Fruit fly (Drosophila melanogaster) whole organism, embryonic: ENCODE results near the gene CG8564.

Experiments used
- CG12769 ChIP-seq: fragments of 200-800 bp; sonication (Bioruptor generic); optimal IDR thresholded peaks from 2 replicates; lab custom pipeline; 2019; ENCODE audit warnings: missing biosample characterization, mild to moderate bottlenecking, missing genetic modification characterization, moderate library complexity
- CG13775 ChIP-seq: fragments of 200-800 bp; sonication (Bioruptor generic); optimal IDR thresholded peaks from 3 replicates; lab custom pipeline; 2017; ENCODE audit warnings: missing biosample characterization, mild to moderate bottlenecking, missing genetic modification characterization
- CG14441 ChIP-seq: fragments of 200-800 bp; sonication (Bioruptor generic); IDR thresholded peaks from 2 replicates; pipeline ENCODE4 v1.3.6; 2022; ENCODE audit warnings: missing biosample characterization, missing genetic modification characterization
- CG15011 ChIP-seq: fragments of 200-800 bp; sonication (Bioruptor generic); optimal IDR thresholded peaks from 3 replicates; lab custom pipeline; 2018; ENCODE audit warnings: missing biosample characterization, mild to moderate bottlenecking, missing genetic modification characterization
- CG18476 ChIP-seq: fragments of 200-800 bp; sonication (Bioruptor generic); optimal IDR thresholded peaks from 2 replicates; lab custom pipeline; 2016; ENCODE audit warnings: missing biosample characterization, mild to moderate bottlenecking, missing genetic modification characterization
- CG2116 ChIP-seq: fragments of 200-800 bp; sonication (Bioruptor generic); optimal IDR thresholded peaks from 3 replicates; lab custom pipeline; 2018; ENCODE audit warnings: missing biosample characterization, mild to moderate bottlenecking, missing genetic modification characterization
- CG32767 ChIP-seq: fragments of 200-800 bp; sonication (Bioruptor generic); IDR thresholded peaks from 2 replicates; pipeline ENCODE4 v1.3.6; 2022; ENCODE audit warnings: missing biosample characterization, missing genetic modification characterization
- CG3847 ChIP-seq: fragments of 200-800 bp; sonication (Bioruptor generic); IDR thresholded peaks from 2 replicates; pipeline ENCODE4 v1.3.6; 2022; ENCODE audit warnings: missing biosample characterization, missing genetic modification characterization
- CG4328 ChIP-seq: fragments of 200-800 bp; sonication (Bioruptor generic); optimal IDR thresholded peaks from 3 replicates; lab custom pipeline; 2017; ENCODE audit warnings: missing biosample characterization, missing genetic modification reagents, missing genetic modification characterization
- CG4404 ChIP-seq: fragments of 200-800 bp; sonication (Bioruptor generic); IDR thresholded peaks from 2 replicates; pipeline ENCODE4 v1.3.6; 2022; ENCODE audit warnings: missing biosample characterization, missing genetic modification characterization
- CG6175 ChIP-seq: fragments of 200-800 bp; sonication (Bioruptor generic); IDR thresholded peaks from 3 replicates; pipeline ENCODE4 v1.3.6; 2022; ENCODE audit warnings: missing biosample characterization, missing genetic modification characterization
- CG6791 ChIP-seq: fragments of 200-800 bp; sonication (Bioruptor generic); IDR thresholded peaks from 3 replicates; pipeline ENCODE4 v1.3.6; 2022; ENCODE audit warnings: missing biosample characterization, missing genetic modification characterization; ENCODE audit not compliant: partially characterized antibody
- CG7372 ChIP-seq: fragments of 200-800 bp; sonication (Bioruptor generic); IDR thresholded peaks from 2 replicates; pipeline ENCODE4 v1.3.6; 2022; ENCODE audit warnings: missing biosample characterization, missing genetic modification characterization
- CG7556 ChIP-seq: fragments of 200-800 bp; sonication (Bioruptor generic); optimal IDR thresholded peaks from 2 replicates; lab custom pipeline; 2017; ENCODE audit warnings: missing biosample characterization, mild to moderate bottlenecking, missing genetic modification characterization
- CG9727 ChIP-seq: fragments of 200-800 bp; sonication (Bioruptor generic); optimal IDR thresholded peaks from 3 replicates; lab custom pipeline; 2017; ENCODE audit warnings: missing biosample characterization, mild to moderate bottlenecking, missing genetic modification characterization
- CG9797 ChIP-seq: fragments of 200-800 bp; sonication (Bioruptor generic); optimal IDR thresholded peaks from 3 replicates; lab custom pipeline; 2018; ENCODE audit warnings: missing biosample characterization, mild to moderate bottlenecking, missing genetic modification characterization
- Deaf1 ChIP-seq: fragments of 200-800 bp; optimal IDR thresholded peaks from 3 replicates; lab custom pipeline; 2019; ENCODE audit warnings: missing biosample characterization, mild to moderate bottlenecking, missing genetic modification characterization, moderate library complexity
- Dll ChIP-seq: fragments of 200-800 bp; sonication (Bioruptor generic); IDR thresholded peaks from 4 replicates; pipeline ENCODE4 v1.3.6; 2022; ENCODE audit warnings: missing biosample characterization, missing genetic modification characterization; ENCODE audit not compliant: partially characterized antibody
- Drgx ChIP-seq: fragments of 200-800 bp; sonication (Bioruptor generic); IDR thresholded peaks from 2 replicates; pipeline ENCODE4 v1.3.6; 2022; ENCODE audit warnings: missing biosample characterization, missing genetic modification characterization
- H2.0 ChIP-seq: fragments of 200-800 bp; sonication (Bioruptor generic); IDR thresholded peaks from 2 replicates; pipeline ENCODE4 v1.3.6; 2022; ENCODE audit warnings: missing biosample characterization, missing genetic modification characterization
- Hmr ChIP-seq: fragments of 200-800 bp; sonication (Bioruptor generic); optimal IDR thresholded peaks from 3 replicates; lab custom pipeline; 2017; ENCODE audit warnings: mild to moderate bottlenecking, missing biosample characterization, missing genetic modification reagents, missing genetic modification characterization
- Lim3 ChIP-seq: fragments of 200-800 bp; sonication (Bioruptor generic); IDR thresholded peaks from 2 replicates; pipeline ENCODE4 v1.3.6; 2022; ENCODE audit warnings: missing biosample characterization, missing genetic modification characterization
- MESR4 ChIP-seq: fragments of 200-800 bp; sonication (Bioruptor generic); optimal IDR thresholded peaks from 2 replicates; lab custom pipeline; 2018; ENCODE audit warnings: missing biosample characterization, mild to moderate bottlenecking, missing genetic modification characterization, moderate library complexity
- Med ChIP-seq: fragments of 200-800 bp; sonication (Bioruptor generic); peaks from one replicate; lab custom pipeline; 2016; ENCODE audit warnings: missing biosample characterization, missing genetic modification characterization, mild to moderate bottlenecking, inconsistent platforms, moderate library complexity
- Mes4 ChIP-seq: fragments of 200-800 bp; sonication (Bioruptor generic); optimal IDR thresholded peaks from 2 replicates; lab custom pipeline; 2016; ENCODE audit warnings: missing biosample characterization, missing genetic modification characterization
- Neu2 ChIP-seq: fragments of 200-800 bp; sonication (Bioruptor generic); optimal IDR thresholded peaks from 3 replicates; lab custom pipeline; 2016; ENCODE audit warnings: missing biosample characterization, missing genetic modification characterization, borderline replicate concordance
- Sin3A ChIP-seq: fragments of >200 bp; optimal IDR thresholded peaks from 2 replicates; lab custom pipeline; 2018
- Usf ChIP-seq: fragments of 200-800 bp; sonication (Bioruptor generic); optimal IDR thresholded peaks from 2 replicates; lab custom pipeline; 2017; ENCODE audit warnings: missing genotype, missing biosample characterization, missing genetic modification characterization
- ash1 ChIP-seq: fragments of 200-800 bp; sonication (Bioruptor generic); optimal IDR thresholded peaks from 2 replicates; lab custom pipeline; 2018; ENCODE audit warnings: missing biosample characterization, mild to moderate bottlenecking, missing genetic modification characterization
- bigmax ChIP-seq: fragments of 200-800 bp; sonication (Bioruptor generic); optimal IDR thresholded peaks from 2 replicates; lab custom pipeline; 2018; ENCODE audit warnings: missing biosample characterization, mild to moderate bottlenecking, missing genetic modification characterization
- btn ChIP-seq: fragments of 200-800 bp; sonication (Bioruptor generic); optimal IDR thresholded peaks from 2 replicates; lab custom pipeline; 2016; ENCODE audit warnings: missing biosample characterization, missing genetic modification characterization
- cad ChIP-seq: fragments of >200 bp; optimal IDR thresholded peaks from 2 replicates; lab custom pipeline; 2017; ENCODE audit warnings: missing biosample characterization, missing genetic modification characterization
- chm ChIP-seq: fragments of 200-800 bp; sonication (Bioruptor generic); IDR thresholded peaks from 2 replicates; pipeline ENCODE4 v1.3.6; 2022; ENCODE audit warnings: missing biosample characterization, missing genetic modification characterization
- dpn ChIP-seq, 2 experiments: fragments of 200-800 bp; sonication (Bioruptor generic); optimal IDR thresholded peaks; 3 replicates each; lab custom pipeline; 2016; ENCODE audit warnings: missing biosample characterization in 2 of 2, missing genetic modification characterization in 2 of 2
- her ChIP-seq: fragments of 200-800 bp; sonication (Bioruptor generic); optimal IDR thresholded peaks from 2 replicates; lab custom pipeline; 2016; ENCODE audit warnings: missing biosample characterization, missing genetic modification characterization
- jumu ChIP-seq: fragments of 200-800 bp; sonication (Bioruptor generic); optimal IDR thresholded peaks from 3 replicates; lab custom pipeline; 2016; ENCODE audit warnings: missing biosample characterization, missing genetic modification characterization
- lab ChIP-seq: fragments of 200-800 bp; sonication (Bioruptor generic); optimal IDR thresholded peaks from 3 replicates; lab custom pipeline; 2017; ENCODE audit warnings: missing biosample characterization, missing genetic modification characterization, mild to moderate bottlenecking, moderate library complexity, missing genetic modification reagents
- oc ChIP-seq: fragments of 200-800 bp; sonication (Bioruptor generic); optimal IDR thresholded peaks from 2 replicates; lab custom pipeline; 2018; ENCODE audit warnings: missing biosample characterization, mild to moderate bottlenecking, missing genetic modification characterization, moderate library complexity
- odd ChIP-seq: fragments of 200-800 bp; sonication (Bioruptor generic); optimal IDR thresholded peaks from 2 replicates; lab custom pipeline; 2017; ENCODE audit warnings: missing biosample characterization, mild to moderate bottlenecking, missing genetic modification characterization
- otp ChIP-seq: fragments of 200-800 bp; sonication (Bioruptor generic); IDR thresholded peaks from 3 replicates; pipeline ENCODE4, ENCODE4 v1.3.6; 2022; ENCODE audit warnings: missing biosample characterization, missing genetic modification characterization
- pum ChIP-seq: fragments of 200-800 bp; sonication (Bioruptor generic); optimal IDR thresholded peaks from 2 replicates; lab custom pipeline; 2016; ENCODE audit warnings: missing biosample characterization, missing genetic modification characterization
- pzg ChIP-seq: fragments of 200-800 bp; sonication (Bioruptor generic); optimal IDR thresholded peaks from 3 replicates; lab custom pipeline; 2018; ENCODE audit warnings: missing biosample characterization, mild to moderate bottlenecking, missing genetic modification characterization, moderate library complexity
- row ChIP-seq: fragments of 200-800 bp; sonication (Bioruptor generic); IDR thresholded peaks from 3 replicates; pipeline ENCODE4 v1.3.6; 2022; ENCODE audit warnings: missing biosample characterization, missing genetic modification characterization
- salm ChIP-seq: fragments of 200-800 bp; sonication (Bioruptor generic); optimal IDR thresholded peaks from 2 replicates; lab custom pipeline; 2018; ENCODE audit warnings: missing biosample characterization, mild to moderate bottlenecking, missing genetic modification characterization
- sima ChIP-seq: fragments of 200-800 bp; sonication (Bioruptor generic); optimal IDR thresholded peaks from 2 replicates; lab custom pipeline; 2016; ENCODE audit warnings: missing biosample characterization, missing genetic modification characterization
- slbo ChIP-seq: fragments of 200-800 bp; sonication (Bioruptor generic); IDR thresholded peaks from 2 replicates; pipeline ENCODE4 v1.3.6; 2022; ENCODE audit warnings: missing biosample characterization, missing genetic modification characterization
- slp2 ChIP-seq: fragments of 200-800 bp; sonication (Bioruptor generic); optimal IDR thresholded peaks from 2 replicates; lab custom pipeline; 2016; ENCODE audit warnings: missing biosample characterization, missing genetic modification characterization
- so ChIP-seq: fragments of 200-800 bp; sonication (Bioruptor generic); IDR thresholded peaks from 3 replicates; pipeline ENCODE4 v1.3.6; 2022; ENCODE audit warnings: missing biosample characterization, missing genetic modification characterization
- stc ChIP-seq: fragments of 200-800 bp; sonication (Bioruptor generic); IDR thresholded peaks from 2 replicates; pipeline ENCODE4 v1.3.6; 2022; ENCODE audit warnings: missing biosample characterization, missing genetic modification characterization
- tll ChIP-seq, 2 experiments: fragments of 200-800 bp in 1 of 2; fragments of >200 bp in 1 of 2; sonication (Bioruptor generic) in 1 of 2; optimal IDR thresholded peaks; 2 replicates each; lab custom pipeline; 2017 to 2019; ENCODE audit warnings: missing biosample characterization in 2 of 2, missing genetic modification characterization in 2 of 2, mild to moderate bottlenecking in 1 of 2, moderate library complexity in 1 of 2
- twi ChIP-seq: fragments of 200-800 bp; optimal IDR thresholded peaks from 2 replicates; lab custom pipeline; 2019; ENCODE audit warnings: missing biosample characterization, mild to moderate bottlenecking, missing genetic modification characterization, moderate library complexity

Gene CG8564

DNA sequence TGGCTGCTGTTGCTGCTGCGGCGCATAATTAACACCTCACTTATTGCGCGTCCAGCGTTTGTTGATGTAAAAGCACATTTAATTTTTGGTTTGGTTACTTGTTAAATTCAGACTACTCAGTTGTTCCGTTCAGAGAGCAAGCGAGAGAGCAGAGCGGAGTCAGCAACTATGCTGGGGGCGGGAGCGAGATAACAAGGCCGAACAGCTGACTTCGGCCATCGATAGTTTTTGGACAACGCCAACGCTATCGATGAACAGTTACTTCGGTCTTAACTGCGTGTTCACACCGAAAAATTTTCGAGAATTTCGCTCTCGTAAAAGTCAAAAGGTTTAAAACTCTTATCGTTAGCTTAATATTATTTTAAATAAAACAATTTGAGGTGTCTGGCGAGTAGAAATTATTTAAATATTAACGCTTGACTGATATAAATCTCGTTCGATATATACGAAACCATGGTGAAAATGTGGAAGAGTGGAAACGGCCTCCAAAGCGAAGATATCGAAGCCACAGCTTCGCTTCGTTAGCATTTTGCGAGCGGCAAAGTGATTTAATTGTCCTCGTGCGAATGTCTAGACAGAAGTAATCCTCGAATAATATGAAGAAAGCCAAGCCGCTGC, 6.2 kb downstream of the CG8564 start, which contains the start of the genes SMSr and smid (continued):
- TF ChIP-seq bigmax (GFP tag; lab: Kevin White, UChicago), result peak; percentile 25
- TF ChIP-seq cad, result no peak
- TF ChIP-seq MESR4, result peak; percentile 56
- peak; percentile 39 for TF ChIP-seq Usf
- TF ChIP-seq Lim3, result no peak
- TF ChIP-seq Mes4 (GFP tag; lab: Kevin White, UChicago), result no peak
- TF ChIP-seq CG2116, result peak; percentile 88
- TF ChIP-seq stc (GFP tag; lab: Robert Waterston, UW), result no peak
- TF ChIP-seq salm, result no peak
- peak; percentile 72 for TF ChIP-seq Deaf1
- TF ChIP-seq CG14441, result peak; percentile 44
- no peak for TF ChIP-seq CG6175
- no peak for TF ChIP-seq oc (tag; lab: Kevin White, UChicago)
- peak; percentile 32; the same call in 1 of the 2 replicates for TF ChIP-seq H2.0
- TF ChIP-seq otp (GFP tag; lab: Robert Waterston, UW), result no peak
- TF ChIP-seq CG18476 (GFP tag; lab: Kevin White, UChicago), result peak; percentile 6
- no peak for TF ChIP-seq btn
- TF ChIP-seq her (GFP tag; lab: Kevin White, UChicago), result no peak
- no peak for TF ChIP-seq ash1 (GFP tag; lab: Kevin White, UChicago)
- TF ChIP-seq dpn (GFP tag; optimal IDR thresholded peaks at IDR 0.05; lab: Kevin White, UChicago), result peak; percentile 63 to 65
- peak; percentile 75 for TF ChIP-seq Hmr (GFP tag; lab: Kevin White, UChicago)
- no peak for TF ChIP-seq odd (GFP tag; lab: Kevin White, UChicago)
- peak; percentile 73 for TF ChIP-seq CG9727 (GFP tag; lab: Kevin White, UChicago)
- peak; percentile 51 for TF ChIP-seq jumu (GFP tag; lab: Kevin White, UChicago)
- peak; percentile 44 for TF ChIP-seq CG7556 (GFP tag; lab: Kevin White, UChicago)
- TF ChIP-seq CG7372 (GFP tag; lab: Robert Waterston, UW), result peak; percentile 27
- TF ChIP-seq CG4328, result no peak
- TF ChIP-seq sima (GFP tag; lab: Kevin White, UChicago), result no peak
- TF ChIP-seq slp2, result peak; percentile 42
- TF ChIP-seq CG9797 (GFP tag; lab: Kevin White, UChicago), result peak; percentile 42
- TF ChIP-seq slbo (GFP tag; lab: Robert Waterston, UW), result peak; percentile 76
- TF ChIP-seq Neu2 (GFP tag; lab: Kevin White, UChicago), result no peak
- TF ChIP-seq lab, result peak; percentile 51
- peak; percentile 98 for TF ChIP-seq Sin3A (lab: Kevin White, UChicago)
- TF ChIP-seq pzg, result peak; percentile 73
- TF ChIP-seq CG15011, result peak; percentile 20
- peak; percentile 56; the same call in 1 of the 2 replicates for TF ChIP-seq CG4404 (GFP tag; lab: Robert Waterston, UW)
- TF ChIP-seq Dll (GFP tag; lab: Robert Waterston, UW), result peak; percentile 91
- TF ChIP-seq CG13775 (GFP tag; lab: Kevin White, UChicago), result peak; percentile 78
- TF ChIP-seq twi (tag; lab: Kevin White, UChicago), result peak; percentile 42
- TF ChIP-seq chm, result peak; percentile 32; the same call in 1 of the 2 replicates
- no peak for TF ChIP-seq so
- TF ChIP-seq CG6791 (GFP tag; lab: Robert Waterston, UW), result peak; percentile 75
- peak; percentile 47; the same call in 1 of the 2 replicates for TF ChIP-seq CG3847 (GFP tag; lab: Robert Waterston, UW)
- TF ChIP-seq Drgx, result no peak
- peak; percentile 80 to 96 for TF ChIP-seq tll (GFP tag; optimal IDR thresholded peaks at IDR 0.05; lab: Kevin White, UChicago)
- TF ChIP-seq CG12769 (tag; lab: Kevin White, UChicago), result no peak
- peak; percentile 30 for TF ChIP-seq pum (GFP tag; lab: Kevin White, UChicago)
- peak; percentile 18; the same call in 1 of the 2 replicates for TF ChIP-seq CG32767 (GFP tag; lab: Robert Waterston, UW)
- TF ChIP-seq row, result peak; percentile 92
- peak; percentile 83 for TF ChIP-seq Med (GFP tag; lab: Kevin White, UChicago)
